Fruit fly (Drosophila melanogaster): ENCODE data around the gene CG5404.

Gene CG5404

DNA sequence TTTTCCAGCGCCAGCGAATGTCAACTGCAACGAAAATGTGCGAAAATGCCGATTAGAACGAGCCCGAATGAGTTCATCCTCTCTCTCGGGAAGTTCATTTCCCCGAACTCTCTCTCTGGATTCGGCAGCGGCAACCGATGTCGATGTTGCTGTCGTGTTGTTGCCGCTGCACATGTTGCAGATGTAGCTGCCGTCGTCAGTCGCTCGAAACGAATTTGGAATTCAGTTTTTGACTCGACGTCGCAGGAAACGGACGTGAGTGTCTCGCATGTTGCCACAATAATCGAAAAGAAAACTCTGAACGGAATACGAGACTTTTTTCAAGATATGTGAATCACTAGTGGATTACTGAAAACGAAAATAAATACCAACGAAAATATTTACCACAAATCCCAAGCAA lies 38.5 kb upstream of the CG5404 start, which contains the start of gene pxb (continued):
- TF ChIP-seq dimm (GFP tag; IDR thresholded peaks at IDR 0.05) (no peak), CG4854 (GFP tag; optimal IDR thresholded peaks at IDR 0.05) (no peak), CG3847 (GFP tag; IDR thresholded peaks at IDR 0.05) (no peak), exex (tag; optimal IDR thresholded peaks at IDR 0.05) (no peak), CG2889 (GFP tag; IDR thresholded peaks at IDR 0.05) (no peak), tx (GFP tag; optimal IDR thresholded peaks at IDR 0.05) (no peak), tgo (GFP tag; IDR thresholded peaks at IDR 0.05) (no peak), HLH3B (GFP tag; IDR thresholded peaks at IDR 0.05) (no peak), odd (GFP tag; optimal IDR thresholded peaks at IDR 0.05) (no peak), lmd (GFP tag; IDR thresholded peaks at IDR 0.05) (no peak), Dek (tag; optimal IDR thresholded peaks at IDR 0.05) (no peak), lola (GFP tag; optimal IDR thresholded peaks at IDR 0.05) (no peak), hkb (optimal IDR thresholded peaks at IDR 0.05) (no peak), hkb (GFP tag; IDR thresholded peaks at IDR 0.05) (0 out of 2 replicates have a peak, but pooled peaks have one; percentile 31), ham (GFP tag; IDR thresholded peaks at IDR 0.05) (no peak), danr (GFP tag; IDR thresholded peaks at IDR 0.05) (no peak), CG14667 (GFP tag; IDR thresholded peaks at IDR 0.05) (no peak), Dp (GFP tag; optimal IDR thresholded peaks at IDR 0.05) (no peak), CG30403 (GFP tag; optimal IDR thresholded peaks at IDR 0.05) (no peak), CG15514 (GFP tag; optimal IDR thresholded peaks at IDR 0.05) (no peak), Gsc (GFP tag; IDR thresholded peaks at IDR 0.05) (no peak), Six4 (GFP tag; optimal IDR thresholded peaks at IDR 0.05) (no peak), fd102C (GFP tag; optimal IDR thresholded peaks at IDR 0.05) (no peak), sens (GFP tag) (peak; percentile 85), sd (tag; optimal IDR thresholded peaks at IDR 0.05) (peak; percentile 62), Bdp1 (GFP tag; optimal IDR thresholded peaks at IDR 0.05) (no peak), CG16813 (GFP tag; IDR thresholded peaks at IDR 0.05; ENCODE audit: partially characterized antibody) (no peak), esg (GFP tag; conservative IDR thresholded peaks at IDR 0.05) (no peak), NK7.1 (GFP tag; optimal IDR thresholded peaks at IDR 0.05) (no peak), salm (tag; optimal IDR thresholded peaks at IDR 0.05) (no peak), CG10147 (GFP tag; optimal IDR thresholded peaks at IDR 0.05) (no peak), CG17802 (tag; optimal IDR thresholded peaks at IDR 0.05) (no peak), CG33557 (GFP tag; optimal IDR thresholded peaks at IDR 0.05) (no peak), fu2 (GFP tag; optimal IDR thresholded peaks at IDR 0.05) (no peak), CG32767 (GFP tag; IDR thresholded peaks at IDR 0.05) (no peak), Rfx (GFP tag; IDR thresholded peaks at IDR 0.05) (no peak; the same call in 1 of the 2 replicates), CG16779 (GFP tag; IDR thresholded peaks at IDR 0.05) (no peak), H15 (GFP tag; IDR thresholded peaks at IDR 0.05) (no peak), eve (GFP tag; optimal IDR thresholded peaks at IDR 0.05) (no peak), tin (GFP tag; optimal IDR thresholded peaks at IDR 0.05) (peak; percentile 1), ato (GFP tag; IDR thresholded peaks at IDR 0.05; ENCODE audit: partially characterized antibody) (peak; percentile 43; the same call in 1 of the 2 replicates), TFAM (GFP tag; optimal IDR thresholded peaks at IDR 0.05) (no peak), eyg (GFP tag; optimal IDR thresholded peaks at IDR 0.05) (no peak), gem (tag; optimal IDR thresholded peaks at IDR 0.05) (no peak), C15 (GFP tag; IDR thresholded peaks at IDR 0.05) (no peak), CG32532 (GFP tag; IDR thresholded peaks at IDR 0.05) (no peak), Fer1 (GFP tag; optimal IDR thresholded peaks at IDR 0.05) (no peak), mld (GFP tag; IDR thresholded peaks at IDR 0.05; ENCODE audit: partially characterized antibody) (peak; percentile 64; the same call in 1 of the 3 replicates), pfk (GFP tag; optimal IDR thresholded peaks at IDR 0.05) (no peak), da (GFP tag; optimal IDR thresholded peaks at IDR 0.05) (peak; percentile 8), CG1832 (GFP tag; optimal IDR thresholded peaks at IDR 0.05) (no peak), wor (GFP tag; IDR thresholded peaks at IDR 0.05) (no peak), NC2β (GFP tag; optimal IDR thresholded peaks at IDR 0.05) (peak; percentile 35)

Measured in whole organism, embryonic.